Worm (Caenorhabditis elegans) whole organism, dauer: ENCODE data around the gene ZK1307.2.

Source experiments
- unc-62 ChIP-seq: sonication (generic microtip); optimal IDR thresholded peaks from 2 replicates; lab custom pipeline; 2017; ENCODE audit warnings: missing biosample characterization, missing genetic modification reagents, missing genetic modification characterization

The ZK1307.2 gene

DNA sequence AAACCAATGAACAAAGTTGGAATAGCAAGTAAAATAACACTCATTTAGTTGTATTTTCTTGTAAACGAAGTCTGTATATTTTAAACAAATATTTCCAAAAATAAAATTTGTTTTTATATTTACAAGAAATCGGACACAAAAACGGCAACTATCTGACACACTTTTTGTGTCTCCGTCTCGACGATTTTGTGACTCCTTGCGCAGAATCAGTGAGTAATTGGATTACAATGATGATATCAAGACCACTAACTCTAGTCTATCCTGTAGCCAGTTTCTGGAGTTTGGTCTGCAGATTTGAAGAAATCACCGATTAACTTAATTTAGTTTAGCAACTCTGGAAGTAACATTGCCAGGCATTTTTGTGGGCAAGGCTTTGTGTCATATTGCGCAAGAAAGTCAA lies 9.0 kb upstream of the ZK1307.2 start, which contains the start of gene cyp-13A10:
Gene cyp-13A10 (minus strand): TSS at position 88 of the 400 bp plus-strand sequence.
- TF ChIP-seq unc-62 (GFP tag; lab: Kevin White, UChicago), result no peak

DNA sequence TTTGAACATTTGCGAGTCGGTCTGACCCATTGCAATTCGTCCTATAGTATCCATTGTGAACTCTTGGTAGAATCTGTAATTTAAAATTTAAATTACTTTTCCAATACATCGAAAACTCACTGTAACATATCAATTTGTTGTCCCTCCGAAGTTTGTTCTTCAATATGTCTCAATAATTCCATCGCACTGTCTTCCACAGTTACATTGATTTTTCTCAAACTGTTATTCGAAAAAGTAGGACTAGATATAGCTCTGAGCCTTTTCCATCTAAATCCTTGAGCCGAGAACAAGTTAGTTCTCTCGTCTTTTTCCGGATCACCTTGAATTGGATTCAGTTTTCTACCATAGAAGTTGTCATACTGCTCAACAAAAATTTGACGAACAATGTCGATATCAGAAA lies 8.4 kb upstream of the ZK1307.2 start:
- no peak for TF ChIP-seq unc-62 (GFP tag; lab: Kevin White, UChicago)

DNA sequence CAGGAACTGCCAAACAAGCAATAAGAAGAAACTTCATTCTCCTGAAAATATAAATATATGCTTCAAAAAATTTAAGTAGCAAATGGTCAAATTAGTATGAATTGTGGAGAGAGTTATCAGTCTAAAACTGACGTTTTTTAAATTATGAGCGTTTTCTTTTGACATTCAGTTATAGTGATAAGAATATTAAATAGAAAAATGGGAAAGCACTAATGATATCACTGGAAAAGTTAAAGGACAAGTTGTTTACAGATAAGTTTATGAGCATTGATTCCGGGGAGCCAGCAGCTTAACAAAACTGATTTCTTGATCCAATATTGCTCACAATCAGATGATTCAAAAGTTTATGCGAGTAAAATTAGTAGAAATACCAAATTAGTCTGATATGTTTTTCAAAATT lies 6.6 kb upstream of the ZK1307.2 start, which contains the start of gene ZK1320.3:
Gene ZK1320.3 (minus strand): TSS at position 41 of the 400 bp plus-strand sequence.
- TF ChIP-seq unc-62 (GFP tag; lab: Kevin White, UChicago), result no peak

DNA sequence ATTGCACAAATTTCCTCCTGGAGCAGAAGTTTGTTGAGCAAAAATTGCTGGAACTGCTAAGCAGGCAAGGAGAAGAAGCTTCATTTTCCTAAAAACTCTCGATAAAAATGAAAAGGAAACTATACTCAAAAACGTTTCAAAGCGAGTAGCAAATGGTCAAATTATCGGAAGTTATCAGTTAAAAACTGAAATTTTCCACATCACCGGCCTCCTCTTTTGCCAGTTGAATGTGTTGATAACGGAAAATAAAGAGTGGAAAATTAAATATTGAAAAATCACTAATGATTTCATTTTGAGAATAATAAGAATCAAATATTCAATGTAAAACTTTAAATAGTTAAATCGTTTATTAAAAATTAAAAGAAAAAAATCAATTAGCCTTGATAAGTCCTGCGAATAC lies 5.2 kb upstream of the ZK1307.2 start, which contains the start of gene ZK1320.2:
Gene ZK1320.2 (minus strand): TSS at position 88 of the 400 bp plus-strand sequence.
- TF ChIP-seq unc-62 (GFP tag; lab: Kevin White, UChicago), result no peak

DNA sequence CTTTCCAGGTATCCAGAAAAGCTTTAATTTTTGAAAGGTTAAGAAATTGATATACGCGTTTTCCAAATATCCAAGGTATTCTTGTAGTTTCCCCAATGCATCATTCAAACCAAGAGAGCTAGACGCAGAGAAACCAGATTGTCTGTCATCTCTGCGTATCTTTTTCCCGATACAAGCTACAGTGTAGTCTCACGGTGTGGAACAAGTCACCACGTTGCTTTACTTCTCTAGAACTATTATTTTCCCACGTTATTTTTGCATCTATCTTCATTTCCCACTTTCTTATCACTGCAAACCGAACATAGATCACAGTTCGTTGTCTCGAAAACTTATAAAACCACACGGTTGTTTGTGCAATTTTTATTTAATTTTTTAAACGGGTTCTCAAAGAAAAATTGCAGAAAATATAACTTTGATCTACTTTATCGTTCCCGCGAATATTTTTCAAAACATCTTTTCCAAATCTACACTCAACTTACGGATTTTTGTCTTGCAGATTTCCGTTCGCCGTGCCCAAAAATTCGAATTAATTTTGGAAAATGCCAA lies 2.5 kb upstream of the ZK1307.2 start, which contains the start of gene gstk-1:
Gene gstk-1 (plus strand): TSS at position 496 of the 546 bp plus-strand sequence.
- TF ChIP-seq unc-62 (GFP tag; lab: Kevin White, UChicago), result no peak

DNA sequence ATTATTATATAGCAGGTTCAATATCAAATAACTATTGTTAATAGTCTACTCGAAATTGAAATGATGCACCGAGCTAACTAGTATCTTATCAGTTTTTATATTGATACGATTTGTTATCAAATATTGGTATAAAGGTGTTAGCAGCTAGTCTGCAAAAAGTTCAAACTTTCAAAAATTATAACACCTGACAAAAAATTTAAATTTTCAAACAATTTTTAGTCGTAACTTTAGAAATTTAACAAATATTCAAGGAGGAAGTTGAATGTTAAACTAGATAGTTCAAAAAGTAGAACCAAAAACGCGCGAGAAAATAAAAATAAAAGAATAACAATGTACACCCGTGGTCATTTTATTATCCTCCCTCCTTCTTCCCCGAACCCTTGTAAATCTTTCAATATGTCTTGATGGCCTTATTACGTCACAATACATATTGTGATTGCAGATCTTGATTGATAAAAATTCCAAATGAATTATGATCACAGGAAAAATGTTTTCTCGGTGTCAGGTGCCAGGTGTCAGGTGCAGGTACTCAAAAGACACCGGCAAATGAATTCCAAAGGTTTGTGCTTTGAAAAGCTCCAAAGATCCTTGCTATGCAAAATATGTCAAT lies 1.9 kb upstream of the ZK1307.2 start, which contains the start of gene ZK1307.1:
Gene ZK1307.1 (minus strand): TSS at position 51 of the 610 bp plus-strand sequence.
- no peak for TF ChIP-seq unc-62 (GFP tag; lab: Kevin White, UChicago)

DNA sequence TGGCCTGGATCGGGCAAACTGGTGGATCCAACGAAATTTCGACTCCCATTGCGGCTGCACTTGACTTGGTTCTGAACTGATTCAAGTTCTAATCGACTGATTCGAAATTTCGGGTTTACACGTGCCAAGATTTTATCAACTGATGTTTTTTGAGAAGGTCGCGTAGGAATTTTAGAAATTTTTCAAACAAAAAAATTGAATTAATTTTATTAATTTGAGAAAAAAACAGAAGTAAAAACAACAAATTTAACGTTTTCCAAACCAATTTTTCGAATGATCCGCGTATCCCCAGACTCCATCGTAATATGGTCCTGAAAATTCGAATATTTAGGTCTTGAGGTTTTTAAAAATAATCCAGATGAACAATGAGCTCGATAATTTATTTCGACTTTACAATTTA lies 833 bp downstream of the ZK1307.2 start, which contains the start of gene ZK1307.3:
Gene ZK1307.3 (minus strand): TSS at position 101 of the 400 bp plus-strand sequence.
- TF ChIP-seq unc-62 (GFP tag; lab: Kevin White, UChicago), result no peak

DNA sequence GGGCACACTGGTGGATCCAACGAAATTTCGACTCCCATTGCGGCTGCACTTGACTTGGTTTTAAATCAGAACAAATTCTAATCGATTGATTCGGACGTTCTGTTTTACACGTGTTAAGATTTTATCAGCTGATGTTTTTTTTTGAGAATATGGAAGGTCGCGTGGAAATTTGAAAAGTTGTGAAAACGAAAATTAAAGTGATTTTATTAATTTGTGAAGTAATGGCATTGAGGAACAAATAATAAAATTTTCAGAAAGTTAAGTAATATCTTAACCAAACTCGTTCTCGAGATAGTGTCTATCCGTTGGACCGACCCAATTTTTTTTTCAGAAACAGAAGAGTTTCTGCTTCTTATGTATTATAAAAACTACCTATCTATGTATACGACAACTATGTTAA lies 2.1 kb downstream of the ZK1307.2 start, which contains the start of gene ZK1307.4:
Gene ZK1307.4 (minus strand): TSS at position 101 of the 400 bp plus-strand sequence.
- no peak for TF ChIP-seq unc-62 (GFP tag; lab: Kevin White, UChicago)

DNA sequence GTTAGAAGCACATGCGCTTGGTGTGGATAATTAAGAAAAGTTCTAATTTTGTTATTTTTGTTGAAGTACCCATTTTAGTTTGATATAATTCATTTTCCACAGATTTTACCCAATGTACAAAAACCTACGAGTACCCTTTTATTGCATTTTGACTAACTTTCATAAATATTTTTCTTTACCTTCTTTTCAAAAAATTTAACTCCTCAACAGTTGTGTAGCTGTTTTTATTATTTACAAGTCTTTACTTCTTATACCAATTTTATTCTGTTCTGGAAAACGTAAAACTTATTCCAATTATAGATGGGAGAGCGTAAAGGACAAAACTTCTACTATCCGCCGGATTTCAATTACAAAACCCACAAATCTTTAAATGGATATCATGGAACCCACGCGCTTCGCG lies 4.6 kb downstream of the ZK1307.2 start, which contains the start of gene ZK1307.9:
Gene ZK1307.9 (plus strand): TSS at position 301 of the 400 bp plus-strand sequence.
- no peak for TF ChIP-seq unc-62 (GFP tag; lab: Kevin White, UChicago)

DNA sequence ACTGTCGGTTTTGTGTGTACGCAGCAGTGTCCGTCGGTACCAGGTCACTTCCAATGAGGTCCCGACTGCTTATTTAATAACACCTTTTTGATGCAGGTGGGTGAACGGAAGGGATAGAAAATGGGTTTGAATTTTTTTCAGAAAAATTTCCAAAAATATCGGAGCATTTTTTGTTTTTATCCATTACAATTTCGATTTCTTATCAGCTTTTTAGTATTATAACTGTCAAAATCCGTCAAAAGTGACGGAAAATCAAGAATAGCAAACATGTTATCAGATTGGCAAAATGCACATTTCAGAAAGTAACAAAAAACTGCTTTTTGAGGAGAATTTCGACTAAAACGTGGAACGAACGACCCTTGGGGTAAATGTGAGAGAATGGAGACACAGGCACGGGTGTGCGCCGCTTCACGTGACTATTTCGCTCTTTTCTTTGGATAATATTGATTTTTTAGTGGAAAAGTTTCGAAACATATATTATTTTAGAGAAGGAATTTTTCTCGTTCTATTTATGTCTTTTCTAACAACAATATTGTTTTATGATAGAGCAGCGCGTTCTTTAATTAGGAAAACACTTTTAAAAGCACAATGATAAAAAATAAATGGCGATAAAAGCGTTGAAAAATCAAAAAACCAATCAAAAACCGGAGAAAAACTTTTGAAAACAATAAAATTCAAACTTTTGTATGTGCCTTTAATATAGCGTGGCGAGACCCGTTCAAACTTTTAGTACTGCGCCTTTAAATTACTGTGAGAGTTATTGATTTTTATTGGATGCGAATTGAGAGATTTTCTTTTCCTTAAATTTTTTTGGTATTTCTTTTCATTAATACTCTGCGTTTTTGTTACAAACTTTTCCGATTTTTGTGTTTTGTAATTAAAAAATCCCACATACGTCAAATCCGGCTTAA lies 6.6 kb downstream of the ZK1307.2 start, which contains the start of gene sqv-8:
Gene sqv-8 (plus strand): TSS at position 51 of the 911 bp plus-strand sequence.
- no peak for TF ChIP-seq unc-62 (GFP tag; lab: Kevin White, UChicago)

DNA sequence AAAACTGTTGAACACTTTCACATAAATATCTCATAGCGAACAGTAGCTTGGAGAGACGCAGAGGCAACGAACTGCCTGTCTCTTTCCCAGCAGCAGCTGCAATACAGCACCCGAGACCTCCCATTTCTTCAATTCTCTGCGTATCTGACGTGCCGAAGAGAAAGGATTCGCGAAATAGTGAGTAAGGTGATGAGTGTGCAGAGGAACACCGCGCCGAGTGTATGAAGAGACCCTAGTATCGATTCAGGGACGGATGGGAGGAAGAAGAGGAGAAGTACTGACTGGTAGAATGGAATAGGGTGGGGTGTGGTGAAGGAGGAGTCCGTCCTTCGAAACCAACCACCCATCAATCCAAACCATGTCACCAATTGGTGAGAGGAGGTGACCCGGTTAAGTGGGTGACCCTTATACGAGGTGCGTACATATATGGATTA lies 7.6 kb downstream of the ZK1307.2 start:
- no peak for TF ChIP-seq unc-62 (GFP tag; lab: Kevin White, UChicago)

DNA sequence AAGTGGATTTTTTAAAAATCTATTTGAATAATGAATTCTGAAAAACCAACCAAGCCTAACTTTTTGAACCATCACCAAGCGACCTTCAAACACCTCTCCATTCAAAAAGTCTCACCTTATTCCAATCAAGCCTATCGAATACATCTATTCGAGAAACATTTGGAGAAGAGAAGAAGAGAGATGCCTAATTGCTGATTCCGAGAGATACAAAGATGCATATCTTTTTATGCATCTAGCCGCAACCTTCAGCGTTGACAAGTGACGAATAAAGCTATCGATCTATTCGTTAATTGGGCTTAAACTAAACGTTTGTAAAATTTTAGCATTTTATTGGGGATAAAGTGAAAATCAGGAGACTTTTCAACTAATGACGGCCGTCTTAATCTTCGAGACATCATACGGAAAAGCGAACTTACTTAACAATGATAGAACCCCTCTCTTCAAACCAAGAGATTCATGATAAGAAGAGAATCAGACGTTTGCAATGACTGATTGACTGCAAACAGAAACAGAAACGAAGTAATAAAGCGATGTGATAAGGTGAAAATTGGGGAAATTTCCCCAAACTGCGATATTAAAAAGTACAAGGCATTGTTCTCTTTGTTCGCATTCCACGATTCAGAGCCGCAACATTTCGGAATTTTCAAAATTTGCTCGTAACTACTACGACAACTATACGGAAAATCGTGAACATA lies 8.7 kb downstream of the ZK1307.2 start:
- no peak for TF ChIP-seq unc-62 (GFP tag; lab: Kevin White, UChicago)

DNA sequence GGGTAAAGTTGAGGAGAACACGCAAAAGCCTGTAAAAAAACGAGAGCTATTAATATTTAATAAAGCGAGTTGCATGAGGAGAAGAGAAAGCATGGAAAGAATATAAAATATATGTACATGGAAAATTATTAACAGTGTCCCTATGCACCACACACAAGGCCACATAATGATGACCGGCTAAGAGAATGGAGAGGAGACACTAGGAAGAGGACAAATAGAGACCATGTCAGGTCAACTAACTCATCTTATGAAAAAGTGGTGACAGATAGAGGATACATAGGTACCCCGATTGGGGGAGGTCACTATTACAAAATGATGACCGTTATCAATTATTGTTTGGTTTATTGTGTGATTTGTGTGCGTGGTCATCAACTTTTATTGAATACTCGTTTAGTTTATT lies 9.3 kb downstream of the ZK1307.2 start, which contains the start of gene fzr-1:
Gene fzr-1 (minus strand): TSS at position 29 of the 400 bp plus-strand sequence.
- TF ChIP-seq unc-62 (GFP tag; lab: Kevin White, UChicago), result no peak

DNA sequence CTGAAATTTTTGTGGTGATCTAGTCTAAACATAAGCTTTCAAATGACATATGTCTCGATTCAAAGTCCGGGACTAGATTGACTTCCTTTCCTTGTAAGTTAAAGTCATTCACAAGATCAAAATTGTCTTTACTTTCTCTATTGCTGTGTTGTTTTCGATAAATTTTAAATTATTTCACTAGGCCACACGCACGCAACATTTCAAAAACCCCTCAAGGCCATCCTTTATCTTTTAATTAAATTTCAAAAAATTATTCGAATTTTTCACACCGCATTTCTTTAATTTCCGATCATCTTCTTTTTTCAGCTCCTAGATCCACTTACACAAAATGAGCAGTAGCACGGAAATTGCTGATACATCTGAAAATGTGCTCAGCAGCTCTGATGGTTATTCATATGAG lies 17.5 kb downstream of the ZK1307.2 start, which contains the start of gene ZK1307.7:
Gene ZK1307.7 (plus strand): TSS at position 301 of the 400 bp plus-strand sequence.
- TF ChIP-seq unc-62 (GFP tag; lab: Kevin White, UChicago), result no peak
